Fruit fly (Drosophila melanogaster) whole organism, prepupa: ENCODE measurements around the gene Pp1-87B.

Experiments used
- Blimp-1 ChIP-seq: fragments of 200-800 bp; sonication (Bioruptor generic); optimal IDR thresholded peaks from 3 replicates; lab custom pipeline; 2017; ENCODE audit warnings: missing biosample characterization, missing genetic modification characterization, mild to moderate bottlenecking, moderate library complexity, missing genetic modification reagents
- CG10631 ChIP-seq: fragments of 200-800 bp; sonication (Bioruptor generic); optimal IDR thresholded peaks from 2 replicates; lab custom pipeline; 2016; ENCODE audit warnings: missing biosample characterization, missing genetic modification characterization
- CG10669 ChIP-seq: fragments of 200-800 bp; sonication (Bioruptor generic); optimal IDR thresholded peaks from 3 replicates; lab custom pipeline; 2018; ENCODE audit warnings: missing biosample characterization, mild to moderate bottlenecking, missing genetic modification characterization, moderate library complexity
- CG11294 ChIP-seq: fragments of 200-800 bp; sonication (Bioruptor generic); IDR thresholded peaks from 2 replicates; pipeline ENCODE4 v1.3.6; 2022; ENCODE audit warnings: missing biosample characterization, missing genetic modification characterization
- CG11902 ChIP-seq: fragments of 200-800 bp; sonication (Bioruptor generic); optimal IDR thresholded peaks from 3 replicates; lab custom pipeline; 2016; ENCODE audit warnings: missing biosample characterization, missing genetic modification characterization
- CG15336 ChIP-seq: fragments of 200-800 bp; sonication (Bioruptor generic); IDR thresholded peaks from 2 replicates; pipeline ENCODE4 v1.3.6; 2022; ENCODE audit warnings: missing biosample characterization, missing genetic modification characterization
- CG1621 ChIP-seq: fragments of 200-800 bp; sonication (Bioruptor generic); optimal IDR thresholded peaks from 3 replicates; lab custom pipeline; 2018; ENCODE audit warnings: missing biosample characterization, mild to moderate bottlenecking, missing genetic modification characterization
- CG32006 ChIP-seq: fragments of 200-800 bp; sonication (Bioruptor generic); optimal IDR thresholded peaks from 3 replicates; lab custom pipeline; 2017; ENCODE audit warnings: missing biosample characterization, mild to moderate bottlenecking, missing genetic modification characterization
- CG34406 ChIP-seq: fragments of 200-800 bp; sonication (Bioruptor generic); optimal IDR thresholded peaks from 3 replicates; lab custom pipeline; 2016; ENCODE audit warnings: missing biosample characterization, missing genetic modification characterization
- CG4318 ChIP-seq: fragments of 200-800 bp; sonication (Bioruptor generic); optimal IDR thresholded peaks from 3 replicates; lab custom pipeline; 2017; ENCODE audit warnings: missing biosample characterization, mild to moderate bottlenecking, missing genetic modification characterization
- CG6163 ChIP-seq: fragments of 200-800 bp; sonication (Bioruptor generic); IDR thresholded peaks from 3 replicates; pipeline ENCODE4 v1.3.6; 2022; ENCODE audit warnings: missing biosample characterization, missing genetic modification characterization
- CG6276 ChIP-seq: fragments of 200-800 bp; sonication (Bioruptor generic); optimal IDR thresholded peaks from 2 replicates; lab custom pipeline; 2017; ENCODE audit warnings: missing biosample characterization, mild to moderate bottlenecking, missing genetic modification characterization
- CG6792 ChIP-seq: fragments of 200-800 bp; sonication (Bioruptor generic); optimal IDR thresholded peaks from 3 replicates; lab custom pipeline; 2016; ENCODE audit warnings: missing biosample characterization, missing genetic modification characterization
- CG6854 ChIP-seq: fragments of 200-800 bp; sonication (Bioruptor generic); optimal IDR thresholded peaks from 2 replicates; lab custom pipeline; 2017; ENCODE audit warnings: missing biosample characterization, mild to moderate bottlenecking, missing genetic modification characterization
- Eip75B ChIP-seq: fragments of 200-800 bp; sonication (Bioruptor generic); optimal IDR thresholded peaks from 3 replicates; lab custom pipeline; 2016; ENCODE audit warnings: missing biosample characterization, missing genetic modification characterization
- Gug ChIP-seq: fragments of 200-800 bp; sonication (Bioruptor generic); IDR thresholded peaks from 2 replicates; pipeline ENCODE4 v1.3.6; 2022; ENCODE audit warnings: missing biosample characterization, missing genetic modification characterization
- Hr39 ChIP-seq: fragments of 200-800 bp; sonication (Bioruptor generic); optimal IDR thresholded peaks from 2 replicates; lab custom pipeline; 2016; ENCODE audit warnings: missing biosample characterization, missing genetic modification characterization
- Hr4 ChIP-seq: fragments of 200-800 bp; sonication (Bioruptor generic); optimal IDR thresholded peaks from 3 replicates; lab custom pipeline; 2016; ENCODE audit warnings: missing biosample characterization, missing genetic modification characterization
- Met ChIP-seq: fragments of 200-800 bp; sonication (Bioruptor generic); optimal IDR thresholded peaks from 3 replicates; lab custom pipeline; 2016; ENCODE audit warnings: missing biosample characterization, missing genetic modification characterization
- Sox102F ChIP-seq: fragments of 200-800 bp; sonication (Bioruptor generic); optimal IDR thresholded peaks from 2 replicates; lab custom pipeline; 2016; ENCODE audit warnings: missing biosample characterization, mild to moderate bottlenecking, missing genetic modification characterization
- Sox14 ChIP-seq: fragments of 200-800 bp; sonication (Bioruptor generic); optimal IDR thresholded peaks from 3 replicates; lab custom pipeline; 2016; ENCODE audit warnings: missing biosample characterization, missing genetic modification characterization
- Sox15 ChIP-seq: fragments of 200-800 bp; sonication (Bioruptor generic); optimal IDR thresholded peaks from 3 replicates; lab custom pipeline; 2016; ENCODE audit warnings: missing biosample characterization, missing genetic modification characterization
- achi ChIP-seq: fragments of 200-800 bp; sonication (Bioruptor generic); optimal IDR thresholded peaks from 3 replicates; lab custom pipeline; 2016; ENCODE audit warnings: missing biosample characterization, missing genetic modification characterization
- acj6 ChIP-seq: fragments of 200-800 bp; sonication (Bioruptor generic); optimal IDR thresholded peaks from 3 replicates; lab custom pipeline; 2016; ENCODE audit warnings: missing biosample characterization, missing genetic modification characterization
- dac ChIP-seq: fragments of 200-800 bp; sonication (Bioruptor generic); optimal IDR thresholded peaks from 2 replicates; lab custom pipeline; 2017; ENCODE audit warnings: missing biosample characterization, mild to moderate bottlenecking, missing genetic modification characterization
- dsx ChIP-seq: fragments of 200-800 bp; optimal IDR thresholded peaks from 3 replicates; lab custom pipeline; 2019; ENCODE audit warnings: missing biosample characterization, mild to moderate bottlenecking, missing genetic modification characterization, moderate library complexity; ENCODE audit not compliant: poor library complexity, severe bottlenecking
- eg ChIP-seq: fragments of 200-800 bp; sonication (Bioruptor generic); IDR thresholded peaks from 3 replicates; pipeline ENCODE4 v1.3.6; 2022; ENCODE audit warnings: missing biosample characterization, missing genetic modification characterization
- esn ChIP-seq: fragments of 200-800 bp; sonication (Bioruptor generic); optimal IDR thresholded peaks from 2 replicates; lab custom pipeline; 2016; ENCODE audit warnings: missing biosample characterization, mild to moderate bottlenecking, missing genetic modification characterization, moderate library complexity
- fd59A ChIP-seq: fragments of 200-800 bp; sonication (Bioruptor generic); optimal IDR thresholded peaks from 2 replicates; lab custom pipeline; 2017; ENCODE audit warnings: missing biosample characterization, mild to moderate bottlenecking, missing genetic modification characterization, missing genetic modification reagents
- fd85E ChIP-seq: fragments of 200-800 bp; sonication (Bioruptor generic); optimal IDR thresholded peaks from 3 replicates; lab custom pipeline; 2016; ENCODE audit warnings: missing biosample characterization, missing genetic modification characterization
- lz ChIP-seq: fragments of 200-800 bp; sonication (Bioruptor generic); optimal IDR thresholded peaks from 3 replicates; lab custom pipeline; 2016; ENCODE audit warnings: missing biosample characterization, missing genetic modification characterization
- pdm3 ChIP-seq: fragments of 200-800 bp; sonication (Bioruptor generic); optimal IDR thresholded peaks from 3 replicates; lab custom pipeline; 2016; ENCODE audit warnings: missing biosample characterization, missing genetic modification characterization
- ss ChIP-seq, 2 experiments: fragments of 200-800 bp; sonication (Bioruptor generic); optimal IDR thresholded peaks; 2 replicates in 1 of 2; 3 replicates in 1 of 2; lab custom pipeline; 2017 to 2018; ENCODE audit warnings: mild to moderate bottlenecking in 2 of 2, missing biosample characterization in 2 of 2, missing genetic modification characterization in 2 of 2, moderate library complexity in 1 of 2
- svp ChIP-seq: fragments of 200-800 bp; sonication (Bioruptor generic); peaks from one replicate; lab custom pipeline; 2016; ENCODE audit warnings: missing biosample characterization, missing genetic modification characterization

Gene Pp1-87B

dm6 chr3R:12431030-12431489 is 5.3 kb upstream of the Pp1-87B start, which contains the start of gene Prosalpha2 (continued):
- no peak for TF ChIP-seq CG1621 (tag; lab: Kevin White, UChicago)
- TF ChIP-seq CG11294, result no peak
- no peak for TF ChIP-seq CG10631 (GFP tag; lab: Kevin White, UChicago)
- TF ChIP-seq CG10669, result no peak
- no peak for TF ChIP-seq achi (GFP tag; lab: Kevin White, UChicago)
- no peak; the same call in 2 of the 3 replicates for TF ChIP-seq eg
- TF ChIP-seq Gug (GFP tag; lab: Robert Waterston, UW), result 0 out of 2 replicates have a peak, but pooled peaks have one; percentile 30
- peak; percentile 22 for TF ChIP-seq lz
- TF ChIP-seq dsx, result peak; percentile 18
- TF ChIP-seq Met (GFP tag; lab: Kevin White, UChicago), result no peak
- no peak for TF ChIP-seq Hr39 (GFP tag; lab: Kevin White, UChicago)
- no peak for TF ChIP-seq Blimp-1
- no peak for TF ChIP-seq CG4318 (GFP tag; lab: Kevin White, UChicago)
- TF ChIP-seq dac (GFP tag; lab: Kevin White, UChicago), result no peak
- peak; percentile 22 for TF ChIP-seq esn
- no peak for TF ChIP-seq CG11902 (GFP tag; lab: Kevin White, UChicago)

- TF ChIP-seq Sox14 (GFP tag; lab: Kevin White, UChicago) (peak; percentile 17), CG32006 (GFP tag; lab: Kevin White, UChicago) (no peak), acj6 (GFP tag; lab: Kevin White, UChicago) (no peak)
Observed at dm6 chr3R:12429120-12429610, 3.4 kb upstream of the Pp1-87B start, which contains the start of the genes CG5641 and CG5245. CG5641 (minus strand) TSS chr3R:12429282. CG5245 (plus strand) TSS chr3R:12429560.

dm6 chr3R:12426310-12426653 is 565 bp upstream of the Pp1-87B start, which contains the start of gene NANS:
NANS (plus strand) TSS chr3R:12426578.
- TF ChIP-seq dac (GFP tag; lab: Kevin White, UChicago) (no peak), CG6854 (GFP tag; lab: Kevin White, UChicago) (peak; percentile 17)

- TF ChIP-seq Met (GFP tag; lab: Kevin White, UChicago) (no peak), Hr39 (GFP tag; lab: Kevin White, UChicago) (no peak), Sox14 (GFP tag; lab: Kevin White, UChicago) (no peak), svp (no peak), fd59A (GFP tag; lab: Kevin White, UChicago) (no peak), CG1621 (tag; lab: Kevin White, UChicago) (no peak), CG6792 (GFP tag; lab: Kevin White, UChicago) (no peak), Sox15 (no peak), Hr4 (GFP tag; lab: Kevin White, UChicago) (no peak), CG6163 (GFP tag; lab: Robert Waterston, UW) (no peak), Eip75B (GFP tag; lab: Kevin White, UChicago) (no peak), esn (no peak), CG15336 (GFP tag; lab: Robert Waterston, UW) (no peak), CG34406 (GFP tag; lab: Kevin White, UChicago) (no peak), pdm3 (no peak), ss (GFP tag; optimal IDR thresholded peaks at IDR 0.05; lab: Kevin White, UChicago) (no peak), dac (GFP tag; lab: Kevin White, UChicago) (no peak), Sox102F (GFP tag; lab: Kevin White, UChicago) (no peak), fd85E (GFP tag; lab: Kevin White, UChicago) (no peak), CG6276 (no peak)
Observed at dm6 chr3R:12423997-12424396, 1.7 kb downstream of the Pp1-87B start.
